Worm (Caenorhabditis elegans): ENCODE data around the gene C55A6.4.
"Not testable (repeated sequence)": the region's sequence is repeated elsewhere in the genome, so short reads cannot be mapped to it uniquely, and the experiment has no call there.

C55A6.4 gene

DNA sequence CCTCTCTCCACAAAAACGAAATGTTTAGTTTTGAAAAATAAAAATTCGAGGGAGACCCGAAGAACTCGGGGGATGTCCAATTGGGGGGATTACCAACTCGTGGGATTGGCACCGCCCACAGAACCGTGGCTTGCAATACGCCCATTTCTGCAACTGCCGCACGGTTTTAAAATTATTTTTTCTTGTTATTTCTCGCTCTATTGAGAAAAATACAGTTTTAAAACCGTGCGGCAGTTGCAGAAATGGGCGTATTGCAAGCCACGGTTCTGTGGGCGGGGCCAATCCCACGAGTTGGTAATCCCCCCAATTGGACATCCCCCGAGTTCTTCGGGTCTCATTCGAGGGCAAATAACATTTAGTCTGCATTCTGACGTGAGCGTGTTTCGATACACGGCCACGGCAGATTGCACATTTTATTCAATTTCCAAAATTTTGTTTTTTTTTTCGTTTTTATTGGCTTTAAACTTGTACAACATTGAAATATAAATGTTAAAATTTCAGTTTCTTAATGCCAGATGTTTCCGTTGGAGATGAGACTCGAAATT lies 12.8 kb downstream of the C55A6.4 start, which contains the start of the genes C55A6.1 and C55A6.10:
TSS of gene C55A6.1 (minus strand) at position 116 of the 545 bp plus-strand sequence.
TSS of gene C55A6.10 (plus strand) at position 495 of the 545 bp plus-strand sequence.
- TF ChIP-seq Y56A3A.18 (GFP tag; IDR thresholded peaks at IDR 0.05) (peak; percentile 70; the same call in 1 of the 2 replicates), ceh-100 (GFP tag; IDR thresholded peaks at IDR 0.05) (peak; percentile 97), sea-2 (GFP tag; IDR thresholded peaks at IDR 0.05) (0 out of 2 replicates have a peak, but pooled peaks have one; percentile 27), hmg-1.2 (GFP tag; IDR thresholded peaks at IDR 0.05) (peak; percentile 64; the same call in 1 of the 2 replicates), mcd-1 (GFP tag; IDR thresholded peaks at IDR 0.05) (peak; percentile 91), aptf-2 (GFP tag; conservative IDR thresholded peaks at IDR 0.05) (0 out of 2 replicates have a peak, but pooled peaks have one; percentile 25), athp-1 (tag; optimal IDR thresholded peaks at IDR 0.05) (peak; percentile 59), tbp1 (GFP tag; optimal IDR thresholded peaks at IDR 0.05) (peak; percentile 51), madf-6 (GFP tag; IDR thresholded peaks at IDR 0.05) (peak; percentile 71), rpc-1 (optimal IDR thresholded peaks at IDR 0.05) (peak; percentile 24), F33H1.4 (GFP tag; IDR thresholded peaks at IDR 0.05) (peak; percentile 64), ekl-4 (GFP tag; IDR thresholded peaks at IDR 0.05) (peak; percentile 90), nhr-90 (tag; optimal IDR thresholded peaks at IDR 0.05) (peak; percentile 20), ceh-27 (GFP tag; optimal IDR thresholded peaks at IDR 0.05) (peak; percentile 72), D2030.7 (GFP tag; IDR thresholded peaks at IDR 0.05) (peak; percentile 93), attf-5 (GFP tag; optimal IDR thresholded peaks at IDR 0.05) (peak; percentile 86), madf-10 (tag; optimal IDR thresholded peaks at IDR 0.05) (peak; percentile 73), attf-3 (GFP tag; conservative IDR thresholded peaks at IDR 0.05) (peak; percentile 69), snpc-4 (GFP tag; optimal IDR thresholded peaks at IDR 0.05) (peak; percentile 51), snpc-4 (tag; optimal IDR thresholded peaks at IDR 0.05) (peak in 3 of 4 experiments; percentile 65 to 77 (median 75)), Y79H2A.3 (GFP tag; conservative IDR thresholded peaks at IDR 0.05) (peak; percentile 70; the same call in 1 of the 2 replicates), C17E4.6 (GFP tag; IDR thresholded peaks at IDR 0.05) (peak; percentile 67), B0336.3 (GFP tag; IDR thresholded peaks at IDR 0.05) (0 out of 2 replicates have a peak, but pooled peaks have one; percentile 54), Y53G8AR.9 (GFP tag; conservative IDR thresholded peaks at IDR 0.05) (peak; percentile 70; the same call in 1 of the 2 replicates), F23B12.7 (tag; optimal IDR thresholded peaks at IDR 0.05; ENCODE audit: insufficient read depth) (peak; percentile 56), madf-8 (GFP tag; conservative IDR thresholded peaks at IDR 0.05) (peak; percentile 42; the same call in 1 of the 2 replicates), let-607 (tag; optimal IDR thresholded peaks at IDR 0.05) (peak in 1 of 2 experiments; percentile 29), lin-35 (GFP tag; optimal IDR thresholded peaks at IDR 0.05) (peak in 1 of 3 experiments; percentile 66), ceh-91 (GFP tag; IDR thresholded peaks at IDR 0.05) (peak; percentile 74), B0035.1 (tag; optimal IDR thresholded peaks at IDR 0.05) (peak; percentile 35), tlf-1 (GFP tag; optimal IDR thresholded peaks at IDR 0.05) (peak; percentile 30), chd-7 (tag; optimal IDR thresholded peaks at IDR 0.05) (peak; percentile 50), ztf-6 (GFP tag; IDR thresholded peaks at IDR 0.05) (0 out of 2 replicates have a peak, but pooled peaks have one; percentile 17), egrh-3 (GFP tag; IDR thresholded peaks at IDR 0.05) (peak; percentile 69; the same call in 1 of the 2 replicates), efl-1 (GFP tag; optimal IDR thresholded peaks at IDR 0.05) (peak; percentile 23), ZK185.1 (tag; optimal IDR thresholded peaks at IDR 0.05; ENCODE audit: poor library complexity, severe bottlenecking) (peak; percentile 64), lin-40 (tag; optimal IDR thresholded peaks at IDR 0.05) (peak; percentile 89), hsf-1 (GFP tag; IDR thresholded peaks at IDR 0.05) (peak; percentile 38), let-526 (GFP tag; IDR thresholded peaks at IDR 0.05) (peak; percentile 67; the same call in 1 of the 2 replicates), lin-54 (GFP tag; optimal IDR thresholded peaks at IDR 0.05) (peak; percentile 72), nhr-80 (tag; optimal IDR thresholded peaks at IDR 0.05) (peak; percentile 70), K11D2.4 (GFP tag; IDR thresholded peaks at IDR 0.05) (peak; percentile 78; the same call in 1 of the 2 replicates), egl-44 (GFP tag; IDR thresholded peaks at IDR 0.05) (peak; percentile 65; the same call in 1 of the 2 replicates), ztf-26 (tag; optimal IDR thresholded peaks at IDR 0.05) (peak; percentile 51), dpl-1 (GFP tag; optimal IDR thresholded peaks at IDR 0.05) (peak; percentile 31), B0019.2 (GFP tag; conservative IDR thresholded peaks at IDR 0.05) (peak; percentile 72; the same call in 1 of the 2 replicates)
- TF ChIP-seq rpc-1 (tag; optimal IDR thresholded peaks at IDR 0.05), result not testable (repeated sequence)

Measured in whole organism, young adult.